Fruit fly (Drosophila melanogaster) whole organism, embryonic: ENCODE data around the gene NK7.1.

Source experiments
- Blimp-1 ChIP-seq: fragments of 200-800 bp; sonication (Bioruptor generic); optimal IDR thresholded peaks from 3 replicates; lab custom pipeline; 2018; ENCODE audit warnings: missing biosample characterization, missing genetic modification characterization, mild to moderate bottlenecking, moderate library complexity, missing genetic modification reagents
- Bteb2 ChIP-seq: fragments of 200-800 bp; sonication (Bioruptor generic); optimal IDR thresholded peaks from 2 replicates; lab custom pipeline; 2016; ENCODE audit warnings: missing biosample characterization, missing genetic modification characterization
- CG1024 ChIP-seq: fragments of 200-800 bp; sonication (Bioruptor generic); IDR thresholded peaks from 2 replicates; pipeline ENCODE4 v1.3.6; 2022; ENCODE audit warnings: missing biosample characterization, missing genetic modification characterization
- CG10959 ChIP-seq: fragments of 200-800 bp; sonication (Bioruptor generic); IDR thresholded peaks from 2 replicates; pipeline ENCODE4 v1.3.6; 2022; ENCODE audit warnings: missing biosample characterization, missing genetic modification characterization
- CG11398 ChIP-seq: fragments of 200-800 bp; sonication (Bioruptor generic); optimal IDR thresholded peaks from 2 replicates; lab custom pipeline; 2016; ENCODE audit warnings: missing biosample characterization, missing genetic modification characterization
- CG11560 ChIP-seq: fragments of 200-800 bp; sonication (Bioruptor generic); IDR thresholded peaks from 3 replicates; pipeline ENCODE4 v1.3.6; 2022; ENCODE audit warnings: missing biosample characterization, missing genetic modification characterization
- CG14965 ChIP-seq: fragments of 200-800 bp; sonication (Bioruptor generic); optimal IDR thresholded peaks from 2 replicates; lab custom pipeline; 2016; ENCODE audit warnings: missing biosample characterization, missing genetic modification characterization, borderline replicate concordance
- CG1647 ChIP-seq: fragments of 200-800 bp; sonication (Bioruptor generic); optimal IDR thresholded peaks from 3 replicates; lab custom pipeline; 2016; ENCODE audit warnings: missing biosample characterization, missing genetic modification characterization
- CG16815 ChIP-seq: fragments of 200-800 bp; sonication (Bioruptor generic); optimal IDR thresholded peaks from 3 replicates; lab custom pipeline; 2017; ENCODE audit warnings: missing biosample characterization, mild to moderate bottlenecking, missing genetic modification characterization
- CG17385 ChIP-seq: fragments of 200-800 bp; sonication (Bioruptor generic); optimal IDR thresholded peaks from 3 replicates; lab custom pipeline; 2018; ENCODE audit warnings: missing biosample characterization, mild to moderate bottlenecking, missing genetic modification characterization
- CG18476 ChIP-seq: fragments of 200-800 bp; sonication (Bioruptor generic); optimal IDR thresholded peaks from 2 replicates; lab custom pipeline; 2016; ENCODE audit warnings: missing biosample characterization, mild to moderate bottlenecking, missing genetic modification characterization
- CG3065 ChIP-seq: fragments of 200-800 bp; sonication (Bioruptor generic); optimal IDR thresholded peaks from 2 replicates; lab custom pipeline; 2016; ENCODE audit warnings: missing biosample characterization, missing genetic modification characterization
- CG31224 ChIP-seq: fragments of 200-800 bp; sonication (Bioruptor generic); IDR thresholded peaks from 2 replicates; pipeline ENCODE4 v1.3.6; 2022; ENCODE audit warnings: missing biosample characterization, missing genetic modification characterization
- CG32772 ChIP-seq: fragments of 200-800 bp; sonication (Bioruptor generic); IDR thresholded peaks from 2 replicates; pipeline ENCODE4 v1.3.6; 2022; ENCODE audit warnings: missing biosample characterization, missing genetic modification characterization
- CG34376 ChIP-seq: fragments of 200-800 bp; sonication (Bioruptor generic); optimal IDR thresholded peaks from 2 replicates; lab custom pipeline; 2018; ENCODE audit warnings: missing biosample characterization, mild to moderate bottlenecking, missing genetic modification characterization
- CG7271 ChIP-seq: fragments of 200-800 bp; sonication (Bioruptor generic); optimal IDR thresholded peaks from 2 replicates; lab custom pipeline; 2018; ENCODE audit warnings: missing biosample characterization, mild to moderate bottlenecking, missing genetic modification characterization, moderate library complexity
- CG9437 ChIP-seq: fragments of 200-800 bp; sonication (Bioruptor generic); optimal IDR thresholded peaks from 2 replicates; lab custom pipeline; 2018; ENCODE audit warnings: missing biosample characterization, mild to moderate bottlenecking, missing genetic modification characterization
- CG9817 ChIP-seq: fragments of 200-800 bp; sonication (Bioruptor generic); optimal IDR thresholded peaks from 2 replicates; lab custom pipeline; 2018; ENCODE audit warnings: missing biosample characterization, mild to moderate bottlenecking, missing genetic modification characterization, moderate library complexity
- D ChIP-seq, 2 experiments: fragments of 200-800 bp in 1 of 2; fragments of >200 bp in 1 of 2; sonication (Bioruptor generic) in 1 of 2; optimal IDR thresholded peaks; 2 replicates in 1 of 2; 3 replicates in 1 of 2; lab custom pipeline; 2017; ENCODE audit warnings: mild to moderate bottlenecking in 1 of 2, missing biosample characterization in 1 of 2, missing genetic modification characterization in 1 of 2, missing genetic modification reagents in 1 of 2
- Dip3 ChIP-seq: fragments of 200-800 bp; sonication (Bioruptor generic); optimal IDR thresholded peaks from 3 replicates; lab custom pipeline; 2016; ENCODE audit warnings: missing biosample characterization, missing genetic modification characterization
- Dp ChIP-seq: fragments of 200-800 bp; sonication (Bioruptor generic); optimal IDR thresholded peaks from 2 replicates; lab custom pipeline; 2018; ENCODE audit warnings: missing biosample characterization, mild to moderate bottlenecking, missing genetic modification characterization, moderate library complexity
- Fer2 ChIP-seq: fragments of 200-800 bp; sonication (Bioruptor generic); optimal IDR thresholded peaks from 2 replicates; lab custom pipeline; 2018; ENCODE audit warnings: missing biosample characterization, mild to moderate bottlenecking, missing genetic modification characterization, moderate library complexity
- Hey ChIP-seq: fragments of 200-800 bp; sonication (Bioruptor generic); optimal IDR thresholded peaks from 3 replicates; lab custom pipeline; 2018; ENCODE audit warnings: missing biosample characterization, mild to moderate bottlenecking, missing genetic modification characterization
- Hmx ChIP-seq: fragments of 200-800 bp; sonication (Bioruptor generic); optimal IDR thresholded peaks from 2 replicates; lab custom pipeline; 2016; ENCODE audit warnings: missing biosample characterization, missing genetic modification characterization
- MTF-1 ChIP-seq: fragments of 200-800 bp; sonication (Bioruptor generic); optimal IDR thresholded peaks from 2 replicates; lab custom pipeline; 2018; ENCODE audit warnings: missing biosample characterization, mild to moderate bottlenecking, missing genetic modification characterization, borderline replicate concordance
- Med ChIP-seq: fragments of 200-800 bp; sonication (Bioruptor generic); peaks from one replicate; lab custom pipeline; 2016; ENCODE audit warnings: missing biosample characterization, missing genetic modification characterization, mild to moderate bottlenecking, inconsistent platforms, moderate library complexity
- Meics ChIP-seq: fragments of 200-800 bp; sonication (Bioruptor generic); optimal IDR thresholded peaks from 2 replicates; lab custom pipeline; 2017; ENCODE audit warnings: missing biosample characterization, mild to moderate bottlenecking, missing genetic modification characterization
- NFAT ChIP-seq: fragments of 200-800 bp; sonication (Bioruptor generic); IDR thresholded peaks from 2 replicates; pipeline ENCODE4 v1.3.6; 2022; ENCODE audit warnings: missing biosample characterization, missing genetic modification characterization
- Neu2 ChIP-seq: fragments of 200-800 bp; sonication (Bioruptor generic); optimal IDR thresholded peaks from 3 replicates; lab custom pipeline; 2016; ENCODE audit warnings: missing biosample characterization, missing genetic modification characterization, borderline replicate concordance
- Poxn ChIP-seq: fragments of 200-800 bp; sonication (Bioruptor generic); IDR thresholded peaks from 2 replicates; pipeline ENCODE4 v1.3.6; 2022; ENCODE audit warnings: missing biosample characterization, missing genetic modification characterization
- Rfx ChIP-seq: fragments of 200-800 bp; sonication (Bioruptor generic); IDR thresholded peaks from 2 replicates; pipeline ENCODE4 v1.3.6; 2022; ENCODE audit warnings: missing biosample characterization, missing genetic modification characterization
- Sox102F ChIP-seq: fragments of 200-800 bp; sonication (Bioruptor generic); optimal IDR thresholded peaks from 2 replicates; lab custom pipeline; 2018; ENCODE audit warnings: missing biosample characterization, mild to moderate bottlenecking, missing genetic modification characterization, moderate library complexity
- Sry-δ ChIP-seq: fragments of 200-800 bp; sonication (Bioruptor generic); optimal IDR thresholded peaks from 2 replicates; lab custom pipeline; 2016; ENCODE audit warnings: missing biosample characterization, missing genetic modification characterization
- Xbp1 ChIP-seq: fragments of 200-800 bp; sonication (Bioruptor generic); optimal IDR thresholded peaks from 3 replicates; lab custom pipeline; 2016; ENCODE audit warnings: missing biosample characterization, mild to moderate bottlenecking, missing genetic modification characterization
- amos ChIP-seq: fragments of 200-800 bp; sonication (Bioruptor generic); IDR thresholded peaks from 2 replicates; pipeline ENCODE4 v1.3.6; 2022; ENCODE audit warnings: missing biosample characterization, missing genetic modification characterization; ENCODE audit not compliant: partially characterized antibody
- ash1 ChIP-seq: fragments of 200-800 bp; sonication (Bioruptor generic); optimal IDR thresholded peaks from 2 replicates; lab custom pipeline; 2018; ENCODE audit warnings: missing biosample characterization, mild to moderate bottlenecking, missing genetic modification characterization
- chm ChIP-seq: fragments of 200-800 bp; sonication (Bioruptor generic); IDR thresholded peaks from 2 replicates; pipeline ENCODE4 v1.3.6; 2022; ENCODE audit warnings: missing biosample characterization, missing genetic modification characterization
- fd102C ChIP-seq: fragments of 200-800 bp; sonication (Bioruptor generic); optimal IDR thresholded peaks from 2 replicates; lab custom pipeline; 2018; ENCODE audit warnings: missing biosample characterization, mild to moderate bottlenecking, missing genetic modification characterization, moderate library complexity
- insv ChIP-seq, 2 experiments: fragments of 200-800 bp; sonication (Bioruptor generic); optimal IDR thresholded peaks; 3 replicates each; lab custom pipeline; 2016 to 2018; ENCODE audit warnings: missing biosample characterization in 2 of 2, missing genetic modification characterization in 2 of 2
- kni ChIP-seq: fragments of 200-800 bp; sonication (Bioruptor generic); optimal IDR thresholded peaks from 3 replicates; lab custom pipeline; 2017; ENCODE audit warnings: mild to moderate bottlenecking, missing biosample characterization, missing genetic modification reagents, missing genetic modification characterization
- org-1 ChIP-seq: fragments of 200-800 bp; sonication (Bioruptor generic); optimal IDR thresholded peaks from 2 replicates; lab custom pipeline; 2017; ENCODE audit warnings: missing biosample characterization, missing genetic modification characterization
- pfk ChIP-seq: fragments of 200-800 bp; sonication (Bioruptor generic); optimal IDR thresholded peaks from 2 replicates; lab custom pipeline; 2018; ENCODE audit warnings: missing biosample characterization, mild to moderate bottlenecking, missing genetic modification characterization, moderate library complexity
- pzg ChIP-seq: fragments of 200-800 bp; sonication (Bioruptor generic); optimal IDR thresholded peaks from 3 replicates; lab custom pipeline; 2018; ENCODE audit warnings: missing biosample characterization, mild to moderate bottlenecking, missing genetic modification characterization, moderate library complexity
- ranshi ChIP-seq: fragments of 200-800 bp; sonication (Bioruptor generic); IDR thresholded peaks from 2 replicates; pipeline ENCODE4 v1.3.6; 2022; ENCODE audit warnings: missing biosample characterization, missing genetic modification characterization
- rib ChIP-seq: fragments of 200-800 bp; sonication (Bioruptor generic); IDR thresholded peaks from 2 replicates; pipeline ENCODE4 v1.3.6; 2022; ENCODE audit warnings: missing biosample characterization, missing genetic modification characterization
- ro ChIP-seq: fragments of 200-800 bp; sonication (Bioruptor generic); IDR thresholded peaks from 2 replicates; pipeline ENCODE4 v1.3.6; 2022; ENCODE audit warnings: missing biosample characterization, missing genetic modification characterization
- run ChIP-seq: fragments of 200-800 bp; sonication (Bioruptor generic); optimal IDR thresholded peaks from 3 replicates; lab custom pipeline; 2018; ENCODE audit warnings: missing biosample characterization, mild to moderate bottlenecking, missing genetic modification characterization
- sd ChIP-seq: fragments of 200-800 bp; sonication (Bioruptor generic); optimal IDR thresholded peaks from 3 replicates; lab custom pipeline; 2018; ENCODE audit warnings: missing biosample characterization, mild to moderate bottlenecking, missing genetic modification characterization, moderate library complexity
- so ChIP-seq: fragments of 200-800 bp; sonication (Bioruptor generic); IDR thresholded peaks from 3 replicates; pipeline ENCODE4 v1.3.6; 2022; ENCODE audit warnings: missing biosample characterization, missing genetic modification characterization
- sqz ChIP-seq: fragments of 200-800 bp; sonication (Bioruptor generic); optimal IDR thresholded peaks from 3 replicates; lab custom pipeline; 2018; ENCODE audit warnings: missing biosample characterization, mild to moderate bottlenecking, missing genetic modification characterization
- twi ChIP-seq: fragments of 200-800 bp; optimal IDR thresholded peaks from 2 replicates; lab custom pipeline; 2019; ENCODE audit warnings: missing biosample characterization, mild to moderate bottlenecking, missing genetic modification characterization, moderate library complexity

NK7.1 gene

dm6 chr3R:14299891-14300290 is 72.9 kb downstream of the NK7.1 start (continued):
- TF ChIP-seq sd (no peak), Xbp1 (GFP tag; lab: Kevin White, UChicago) (no peak), Rfx (GFP tag; lab: Robert Waterston, UW) (no peak), CG10959 (GFP tag; lab: Robert Waterston, UW) (no peak), Fer2 (tag; lab: Kevin White, UChicago) (no peak), CG32772 (GFP tag; lab: Robert Waterston, UW) (no peak), CG3065 (GFP tag; lab: Kevin White, UChicago) (no peak), ro (GFP tag; lab: Robert Waterston, UW) (no peak), Dip3 (GFP tag; lab: Kevin White, UChicago) (no peak), Hmx (GFP tag; lab: Kevin White, UChicago) (no peak), insv (GFP tag; optimal IDR thresholded peaks at IDR 0.05; lab: Kevin White, UChicago) (no peak), MTF-1 (GFP tag; lab: Kevin White, UChicago) (peak; percentile 57), CG14965 (GFP tag; lab: Kevin White, UChicago) (no peak), org-1 (GFP tag; lab: Kevin White, UChicago) (no peak), ash1 (GFP tag; lab: Kevin White, UChicago) (no peak), D (optimal IDR thresholded peaks at IDR 0.05; lab: Kevin White, UChicago) (no peak), D (GFP tag; optimal IDR thresholded peaks at IDR 0.05; lab: Kevin White, UChicago) (peak; percentile 31), CG17385 (peak; percentile 26), ranshi (GFP tag; lab: Robert Waterston, UW) (peak; percentile 7; the same call in 1 of the 2 replicates), CG11398 (GFP tag; lab: Kevin White, UChicago) (no peak), Dp (GFP tag; lab: Kevin White, UChicago) (no peak), Poxn (no peak), CG9817 (tag; lab: Kevin White, UChicago) (no peak), CG1024 (GFP tag; lab: Robert Waterston, UW) (0 out of 2 replicates have a peak, but pooled peaks have one; percentile 30), pfk (GFP tag; lab: Kevin White, UChicago) (no peak), Neu2 (no peak), CG1647 (GFP tag; lab: Kevin White, UChicago) (no peak), fd102C (GFP tag; lab: Kevin White, UChicago) (no peak), twi (tag; lab: Kevin White, UChicago) (no peak), Meics (GFP tag; lab: Kevin White, UChicago) (no peak), CG16815 (GFP tag; lab: Kevin White, UChicago) (no peak), Sox102F (no peak), CG34376 (GFP tag; lab: Kevin White, UChicago) (no peak), CG11560 (no peak), CG18476 (GFP tag; lab: Kevin White, UChicago) (no peak), CG9437 (GFP tag; lab: Kevin White, UChicago) (no peak), Med (GFP tag; lab: Kevin White, UChicago) (peak; percentile 81), kni (GFP tag; lab: Kevin White, UChicago) (peak; percentile 87), Blimp-1 (GFP tag; lab: Kevin White, UChicago) (peak; percentile 52), rib (GFP tag; lab: Robert Waterston, UW) (no peak), amos (no peak), Hey (tag; lab: Kevin White, UChicago) (no peak), so (GFP tag; lab: Robert Waterston, UW) (0 out of 3 replicates have a peak, but pooled peaks have one; percentile 13), pzg (no peak), Bteb2 (no peak), run (tag; lab: Kevin White, UChicago) (no peak), NFAT (GFP tag; lab: Robert Waterston, UW) (no peak), CG7271 (tag; lab: Kevin White, UChicago) (no peak), CG31224 (GFP tag; lab: Robert Waterston, UW) (no peak), Sry-δ (GFP tag; lab: Kevin White, UChicago) (no peak), sqz (peak; percentile 60), chm (GFP tag; lab: Robert Waterston, UW) (peak; percentile 43; the same call in 1 of the 2 replicates)
